Fruit fly (Drosophila melanogaster): ENCODE results near the gene tctn.

The tctn gene

DNA sequence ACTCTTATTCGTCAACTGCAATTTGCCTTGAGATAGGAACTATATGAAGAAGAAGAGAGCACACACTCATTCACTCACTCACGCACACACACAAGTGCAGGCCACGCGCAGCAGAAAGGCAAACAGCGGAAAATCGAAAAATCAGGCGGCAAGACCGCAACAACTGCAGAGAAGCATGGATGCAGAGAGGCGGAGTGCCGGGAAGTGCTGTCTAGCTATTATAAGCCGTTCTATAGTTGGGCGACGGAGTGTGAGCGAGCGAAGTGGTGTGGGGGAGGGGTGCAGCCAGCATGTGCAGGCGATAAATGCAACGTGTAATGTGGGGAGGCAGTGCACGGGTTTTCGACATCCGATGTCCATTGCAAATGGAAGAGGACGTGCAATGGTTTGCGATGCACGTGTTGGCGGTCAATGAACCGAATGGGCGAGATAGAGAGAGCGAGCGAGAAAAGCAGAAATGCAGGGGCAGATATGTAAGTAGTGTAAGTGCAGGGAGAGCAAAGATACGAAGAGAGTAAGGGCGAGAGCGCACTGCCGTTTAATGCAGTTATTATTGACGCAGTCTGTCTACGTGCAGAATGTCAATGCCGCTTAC, 51.6 kb downstream of the tctn start (continued):
- TF ChIP-seq run (tag; optimal IDR thresholded peaks at IDR 0.05) (no peak), CG7987 (GFP tag; optimal IDR thresholded peaks at IDR 0.05) (peak; percentile 69), mirr (GFP tag; optimal IDR thresholded peaks at IDR 0.05) (no peak), MBD-R2 (GFP tag; IDR thresholded peaks at IDR 0.05) (no peak), H15 (GFP tag; IDR thresholded peaks at IDR 0.05) (no peak), br (optimal IDR thresholded peaks at IDR 0.05) (no peak), CG4730 (GFP tag; IDR thresholded peaks at IDR 0.05) (no peak), Dll (GFP tag; IDR thresholded peaks at IDR 0.05; ENCODE audit: partially characterized antibody) (0 out of 4 replicates have a peak, but pooled peaks have one; percentile 27), CG10209 (GFP tag; optimal IDR thresholded peaks at IDR 0.05) (no peak), CG32772 (GFP tag; IDR thresholded peaks at IDR 0.05) (no peak), CG10366 (GFP tag; IDR thresholded peaks at IDR 0.05) (no peak), nerfin-1 (tag; optimal IDR thresholded peaks at IDR 0.05) (peak; percentile 27), CG10462 (GFP tag; optimal IDR thresholded peaks at IDR 0.05) (no peak), BtbVII (GFP tag; optimal IDR thresholded peaks at IDR 0.05) (no peak), Med (GFP tag) (peak; percentile 77), CG8944 (GFP tag; optimal IDR thresholded peaks at IDR 0.05) (no peak), HHEX (GFP tag; optimal IDR thresholded peaks at IDR 0.05) (no peak), CG12155 (GFP tag; optimal IDR thresholded peaks at IDR 0.05) (peak; percentile 96), sens (GFP tag) (peak; percentile 78), CG1832 (GFP tag; optimal IDR thresholded peaks at IDR 0.05) (peak; percentile 41), chn (GFP tag; optimal IDR thresholded peaks at IDR 0.05) (peak; percentile 69), repo (GFP tag; optimal IDR thresholded peaks at IDR 0.05) (no peak), fru (optimal IDR thresholded peaks at IDR 0.05) (peak; percentile 27), z (GFP tag; IDR thresholded peaks at IDR 0.05) (peak; percentile 91), stwl (tag; optimal IDR thresholded peaks at IDR 0.05) (peak; percentile 64), usp (GFP tag; optimal IDR thresholded peaks at IDR 0.05) (peak; percentile 34), kni (GFP tag; optimal IDR thresholded peaks at IDR 0.05) (peak; percentile 99), Kr (GFP tag; optimal IDR thresholded peaks at IDR 0.05) (peak; percentile 78), ara (GFP tag; IDR thresholded peaks at IDR 0.05) (peak; percentile 13; the same call in 1 of the 2 replicates), Opbp (GFP tag; IDR thresholded peaks at IDR 0.05; ENCODE audit: partially characterized antibody) (peak; percentile 64; the same call in 1 of the 3 replicates), twi (tag; optimal IDR thresholded peaks at IDR 0.05) (peak; percentile 100), gcm (GFP tag; optimal IDR thresholded peaks at IDR 0.05) (peak; percentile 94), gt (GFP tag; IDR thresholded peaks at IDR 0.05) (no peak), CG2875 (GFP tag; optimal IDR thresholded peaks at IDR 0.05) (peak; percentile 11), zen (tag; optimal IDR thresholded peaks at IDR 0.05) (peak; percentile 82), CG2712 (tag; optimal IDR thresholded peaks at IDR 0.05) (peak; percentile 17), chm (GFP tag; IDR thresholded peaks at IDR 0.05) (peak; percentile 41; the same call in 1 of the 2 replicates), Sox100B (GFP tag; optimal IDR thresholded peaks at IDR 0.05) (no peak), CG14710 (tag; optimal IDR thresholded peaks at IDR 0.05) (peak; percentile 27), fd64A (GFP tag; optimal IDR thresholded peaks at IDR 0.05) (peak; percentile 38), CG6791 (GFP tag; IDR thresholded peaks at IDR 0.05; ENCODE audit: partially characterized antibody) (peak; percentile 52; the same call in 1 of the 3 replicates), CG3163 (GFP tag; optimal IDR thresholded peaks at IDR 0.05) (peak; percentile 3), nom (GFP tag; optimal IDR thresholded peaks at IDR 0.05) (peak; percentile 5), tx (GFP tag; optimal IDR thresholded peaks at IDR 0.05) (no peak), lbe (GFP tag; optimal IDR thresholded peaks at IDR 0.05) (no peak), Elba2 (GFP tag; optimal IDR thresholded peaks at IDR 0.05) (peak; percentile 73), CG2199 (GFP tag; IDR thresholded peaks at IDR 0.05) (peak; percentile 88), corto (GFP tag; optimal IDR thresholded peaks at IDR 0.05) (no peak), CG8924 (tag; optimal IDR thresholded peaks at IDR 0.05) (peak; percentile 32), Bgb (GFP tag; IDR thresholded peaks at IDR 0.05; ENCODE audit: partially characterized antibody) (peak; percentile 18; the same call in 1 of the 2 replicates)

All from whole organism, embryonic.